Fruit fly (Drosophila melanogaster): ENCODE results near the gene promL.

Gene promL

DNA sequence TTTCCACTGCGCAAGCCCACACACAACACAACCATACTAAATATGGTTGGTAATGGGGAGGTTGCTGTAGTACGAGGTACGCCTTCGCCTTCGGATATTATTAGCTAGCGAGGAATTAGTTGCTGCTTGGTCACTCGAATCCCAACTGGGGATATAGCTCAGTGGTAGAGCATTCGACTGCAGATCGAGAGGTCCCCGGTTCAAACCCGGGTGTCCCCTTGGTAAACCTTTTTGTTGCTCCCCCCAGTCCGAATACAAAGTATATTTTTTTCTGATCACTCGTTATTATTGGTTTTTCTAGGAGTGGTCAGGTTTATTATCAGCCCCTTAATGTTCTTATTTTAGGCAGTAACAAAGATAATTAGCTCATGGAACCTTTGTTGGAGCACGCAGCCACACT, 31.9 kb downstream of the promL start (continued):
- TF ChIP-seq CG13424 (tag; optimal IDR thresholded peaks at IDR 0.05) = no peak
- TF ChIP-seq gce (GFP tag; IDR thresholded peaks at IDR 0.05) = no peak
- TF ChIP-seq sisA (GFP tag; IDR thresholded peaks at IDR 0.05) = no peak
- no peak for TF ChIP-seq CG43689 (GFP tag; IDR thresholded peaks at IDR 0.05)
- TF ChIP-seq Hr51 (GFP tag; optimal IDR thresholded peaks at IDR 0.05) = no peak
- TF ChIP-seq Adf1 (GFP tag; IDR thresholded peaks at IDR 0.05) = no peak
- TF ChIP-seq Bgb (GFP tag; IDR thresholded peaks at IDR 0.05; ENCODE audit: partially characterized antibody) = peak; percentile 88
- TF ChIP-seq CG12236 (GFP tag; optimal IDR thresholded peaks at IDR 0.05) = no peak
- TF ChIP-seq zen2 (GFP tag; IDR thresholded peaks at IDR 0.05; ENCODE audit: partially characterized antibody) = peak; percentile 53; the same call in 2 of the 3 replicates
- TF ChIP-seq ind (GFP tag; optimal IDR thresholded peaks at IDR 0.05) = no peak
- TF ChIP-seq dm (GFP tag; optimal IDR thresholded peaks at IDR 0.05) = no peak
- TF ChIP-seq CG9797 (GFP tag; optimal IDR thresholded peaks at IDR 0.05) = no peak
- TF ChIP-seq CG14014 (GFP tag; IDR thresholded peaks at IDR 0.05) = no peak
- TF ChIP-seq Nf-YC (tag; optimal IDR thresholded peaks at IDR 0.05) = no peak
- no peak for TF ChIP-seq tgo (GFP tag; IDR thresholded peaks at IDR 0.05)
- TF ChIP-seq MESR4 (GFP tag; optimal IDR thresholded peaks at IDR 0.05) = no peak
- TF ChIP-seq CG34224 (GFP tag; IDR thresholded peaks at IDR 0.05; ENCODE audit: partially characterized antibody) = peak; percentile 20; the same call in 1 of the 3 replicates
- no peak for TF ChIP-seq Ets65A (GFP tag)
- peak; percentile 52; the same call in 2 of the 3 replicates for TF ChIP-seq knrl (GFP tag; IDR thresholded peaks at IDR 0.05; ENCODE audit: partially characterized antibody)
- peak; percentile 64 for TF ChIP-seq hb (GFP tag; IDR thresholded peaks at IDR 0.05; ENCODE audit: partially characterized antibody)
- TF ChIP-seq grn (GFP tag; optimal IDR thresholded peaks at IDR 0.05) = no peak
- TF ChIP-seq CG14710 (tag; optimal IDR thresholded peaks at IDR 0.05) = no peak
- no peak for TF ChIP-seq Dad (GFP tag; optimal IDR thresholded peaks at IDR 0.05)
- TF ChIP-seq Sry-δ (GFP tag; optimal IDR thresholded peaks at IDR 0.05) = no peak
- no peak for TF ChIP-seq nau (GFP tag; optimal IDR thresholded peaks at IDR 0.05)
- TF ChIP-seq MTF-1 (GFP tag; optimal IDR thresholded peaks at IDR 0.05; ENCODE audit: borderline replicate concordance) = no peak
- TF ChIP-seq amos (GFP tag; IDR thresholded peaks at IDR 0.05; ENCODE audit: partially characterized antibody) = peak; percentile 78
- no peak for TF ChIP-seq CG2202 (tag; optimal IDR thresholded peaks at IDR 0.05)
- TF ChIP-seq C15 (GFP tag; IDR thresholded peaks at IDR 0.05) = no peak
- TF ChIP-seq CG11695 (GFP tag; IDR thresholded peaks at IDR 0.05) = no peak
- no peak for TF ChIP-seq al (GFP tag; IDR thresholded peaks at IDR 0.05)
- peak; percentile 33 for TF ChIP-seq Med (GFP tag)
- no peak for TF ChIP-seq chif (GFP tag; optimal IDR thresholded peaks at IDR 0.05)
- TF ChIP-seq toy (GFP tag; IDR thresholded peaks at IDR 0.05) = no peak
- no peak for TF ChIP-seq CG15696 (tag; optimal IDR thresholded peaks at IDR 0.05)
- no peak for TF ChIP-seq E2f1 (GFP tag; IDR thresholded peaks at IDR 0.05)
- no peak for TF ChIP-seq CG18011 (GFP tag; optimal IDR thresholded peaks at IDR 0.05)
- no peak for TF ChIP-seq CG31441 (GFP tag; IDR thresholded peaks at IDR 0.05)
- TF ChIP-seq odd (GFP tag; optimal IDR thresholded peaks at IDR 0.05) = no peak
- no peak for TF ChIP-seq CG7357 (GFP tag; IDR thresholded peaks at IDR 0.05)
- TF ChIP-seq CG17359 (tag; optimal IDR thresholded peaks at IDR 0.05) = no peak
- TF ChIP-seq cwo (GFP tag; optimal IDR thresholded peaks at IDR 0.05) = no peak
- no peak for TF ChIP-seq CG18764 (GFP tag; optimal IDR thresholded peaks at IDR 0.05)
- no peak for TF ChIP-seq eve (GFP tag; optimal IDR thresholded peaks at IDR 0.05)
- no peak for TF ChIP-seq CG1602 (GFP tag; optimal IDR thresholded peaks at IDR 0.05)
- peak; percentile 71 for TF ChIP-seq vnd (GFP tag; IDR thresholded peaks at IDR 0.05; ENCODE audit: partially characterized antibody)
- TF ChIP-seq Nf-YA (GFP tag; IDR thresholded peaks at IDR 0.05) = no peak
- peak; percentile 51; the same call in 1 of the 3 replicates for TF ChIP-seq sr (GFP tag; IDR thresholded peaks at IDR 0.05)
- TF ChIP-seq ERR (GFP tag; optimal IDR thresholded peaks at IDR 0.05) = no peak
- peak; percentile 89 for TF ChIP-seq ato (GFP tag; IDR thresholded peaks at IDR 0.05; ENCODE audit: partially characterized antibody)
